Fruit fly (Drosophila melanogaster): ENCODE data around the gene B52.
A peak's percentile ranks its signal among the peaks of the same experiment; 100 is the strongest.

The B52 gene

dm6 chr3R:13644778-13645660, 16.1 kb upstream of the B52 start (continued):
- no peak for TF ChIP-seq CoRest (tag; optimal IDR thresholded peaks at IDR 0.05)
- TF ChIP-seq CG1233 (GFP tag; optimal IDR thresholded peaks at IDR 0.05): peak; percentile 10
- TF ChIP-seq hb (GFP tag; IDR thresholded peaks at IDR 0.05; ENCODE audit: partially characterized antibody): no peak
- TF ChIP-seq row (GFP tag; IDR thresholded peaks at IDR 0.05): peak; percentile 68; the same call in 1 of the 3 replicates
- TF ChIP-seq wdn (GFP tag; IDR thresholded peaks at IDR 0.05): peak; percentile 49
- peak; percentile 90 for TF ChIP-seq phol (tag; optimal IDR thresholded peaks at IDR 0.05)
- no peak for TF ChIP-seq lab (GFP tag; optimal IDR thresholded peaks at IDR 0.05)
- no peak for TF ChIP-seq ranshi (GFP tag; IDR thresholded peaks at IDR 0.05)
- TF ChIP-seq Six4 (GFP tag; optimal IDR thresholded peaks at IDR 0.05): no peak
- peak; percentile 63 for TF ChIP-seq CG17359 (tag; optimal IDR thresholded peaks at IDR 0.05)
- peak; percentile 92 for TF ChIP-seq CG9437 (GFP tag; optimal IDR thresholded peaks at IDR 0.05)
- TF ChIP-seq hkb (optimal IDR thresholded peaks at IDR 0.05): no peak
- TF ChIP-seq hkb (GFP tag; IDR thresholded peaks at IDR 0.05): peak; percentile 59
- TF ChIP-seq Hr39 (optimal IDR thresholded peaks at IDR 0.05): no peak
- TF ChIP-seq nerfin-1 (tag; optimal IDR thresholded peaks at IDR 0.05): peak; percentile 5
- TF ChIP-seq mam (GFP tag; optimal IDR thresholded peaks at IDR 0.05): no peak
- TF ChIP-seq CG34422 (GFP tag; IDR thresholded peaks at IDR 0.05): peak; percentile 84; the same call in 1 of the 3 replicates
- peak; percentile 6; the same call in 1 of the 2 replicates for TF ChIP-seq peb (GFP tag; IDR thresholded peaks at IDR 0.05)
- TF ChIP-seq CG12391 (tag; optimal IDR thresholded peaks at IDR 0.05): peak; percentile 42
- TF ChIP-seq corto (GFP tag; optimal IDR thresholded peaks at IDR 0.05): no peak
- peak; percentile 88; the same call in 2 of the 4 replicates for TF ChIP-seq chinmo (GFP tag; IDR thresholded peaks at IDR 0.05; ENCODE audit: partially characterized antibody)
- TF ChIP-seq CG10321 (GFP tag; IDR thresholded peaks at IDR 0.05): no peak
- TF ChIP-seq bowl (GFP tag; IDR thresholded peaks at IDR 0.05): 0 out of 2 replicates have a peak, but pooled peaks have one; percentile 8
- TF ChIP-seq Xbp1 (GFP tag; optimal IDR thresholded peaks at IDR 0.05): no peak
- no peak for TF ChIP-seq ERR (GFP tag; optimal IDR thresholded peaks at IDR 0.05)

dm6 chr3R:13645874-13646370, 15.2 kb upstream of the B52 start, which contains the start of gene sqd:
TSS of gene sqd (minus strand) at chr3R:13646304.
- no peak for TF ChIP-seq CG12104 (GFP tag; optimal IDR thresholded peaks at IDR 0.05)
- TF ChIP-seq dmrt11E (tag; optimal IDR thresholded peaks at IDR 0.05): peak; percentile 43
- TF ChIP-seq gfzf (GFP tag; optimal IDR thresholded peaks at IDR 0.05): peak; percentile 56
- peak; percentile 8 for TF ChIP-seq CG4707 (GFP tag; optimal IDR thresholded peaks at IDR 0.05)
- 0 out of 3 replicates have a peak, but pooled peaks have one; percentile 36 for TF ChIP-seq dysf (GFP tag; IDR thresholded peaks at IDR 0.05)
- TF ChIP-seq CG13123 (GFP tag; optimal IDR thresholded peaks at IDR 0.05): no peak
- TF ChIP-seq inv (GFP tag; IDR thresholded peaks at IDR 0.05; ENCODE audit: partially characterized antibody): no peak
- peak; percentile 23 for TF ChIP-seq CG6254 (GFP tag; optimal IDR thresholded peaks at IDR 0.05)
- peak; percentile 97 for TF ChIP-seq CG17802 (tag; optimal IDR thresholded peaks at IDR 0.05)
- TF ChIP-seq NC2β (GFP tag; optimal IDR thresholded peaks at IDR 0.05): peak; percentile 69
- peak; percentile 70 for TF ChIP-seq stwl (tag; optimal IDR thresholded peaks at IDR 0.05)
- peak; percentile 5 for TF ChIP-seq CG2202 (tag; optimal IDR thresholded peaks at IDR 0.05)
- peak; percentile 61 for TF ChIP-seq caup (GFP tag; optimal IDR thresholded peaks at IDR 0.05; ENCODE audit: severe bottlenecking)
- TF ChIP-seq CG11398 (GFP tag; optimal IDR thresholded peaks at IDR 0.05): no peak
- no peak for TF ChIP-seq Kr (GFP tag; optimal IDR thresholded peaks at IDR 0.05)
- peak; percentile 1 for TF ChIP-seq Antp (GFP tag; optimal IDR thresholded peaks at IDR 0.05)
- no peak for TF ChIP-seq kah (GFP tag; optimal IDR thresholded peaks at IDR 0.05)
- TF ChIP-seq CrebB (tag; optimal IDR thresholded peaks at IDR 0.05): peak; percentile 31
- peak; percentile 1 for TF ChIP-seq CG15011 (GFP tag; optimal IDR thresholded peaks at IDR 0.05)
- TF ChIP-seq Mrtf (GFP tag; IDR thresholded peaks at IDR 0.05): no peak
- peak; percentile 44; the same call in 1 of the 2 replicates for TF ChIP-seq E2f1 (GFP tag; IDR thresholded peaks at IDR 0.05)
- TF ChIP-seq sd (tag; optimal IDR thresholded peaks at IDR 0.05): no peak
- no peak for TF ChIP-seq croc (GFP tag; conservative IDR thresholded peaks at IDR 0.05)
- peak; percentile 32 for TF ChIP-seq Vsx1 (GFP tag; optimal IDR thresholded peaks at IDR 0.05)
